Fruit fly (Drosophila melanogaster): ENCODE results near the gene CG14658.

DNA sequence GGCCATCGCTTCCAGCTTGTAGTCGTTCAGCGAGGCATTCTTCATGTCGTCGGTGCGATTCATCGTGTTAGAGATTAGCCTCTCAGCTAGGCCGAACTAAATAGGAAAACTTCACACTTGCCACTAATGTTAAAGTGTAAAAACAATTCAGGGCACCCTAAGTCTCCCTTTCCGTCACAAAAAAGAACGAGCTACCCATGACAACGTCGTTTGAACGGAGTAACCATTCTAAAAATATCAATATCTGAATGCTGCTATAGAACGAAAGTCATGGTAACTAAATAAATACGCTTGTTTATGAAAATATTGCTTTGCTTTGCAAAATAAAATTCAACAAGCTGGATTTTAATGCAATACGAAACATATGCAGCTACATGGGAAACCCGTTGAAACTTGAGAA lies 45.7 kb downstream of the CG14658 start, which contains the start of gene Ccdc39:
- TF ChIP-seq CG8478 (optimal IDR thresholded peaks at IDR 0.05) (no peak), CTCF (optimal IDR thresholded peaks at IDR 0.05) (no peak)
